Fruit fly (Drosophila melanogaster) whole organism, embryonic: Measurements from ENCODE around the gene Wsck.

Source experiments
- Ada2b ChIP-seq: fragments of 200-800 bp; sonication (Bioruptor generic); IDR thresholded peaks from 2 replicates; pipeline ENCODE4 v1.3.6; 2022; ENCODE audit warnings: missing biosample characterization, missing genetic modification characterization
- Bdp1 ChIP-seq: fragments of 200-800 bp; sonication (Bioruptor generic); optimal IDR thresholded peaks from 3 replicates; lab custom pipeline; 2016; ENCODE audit warnings: missing biosample characterization, missing genetic modification characterization
- CG10274 ChIP-seq: fragments of 200-800 bp; sonication (Bioruptor generic); optimal IDR thresholded peaks from 3 replicates; lab custom pipeline; 2017; ENCODE audit warnings: missing biosample characterization, mild to moderate bottlenecking, missing genetic modification characterization
- CG10366 ChIP-seq: fragments of 200-800 bp; sonication (Bioruptor generic); IDR thresholded peaks from 2 replicates; pipeline ENCODE4 v1.3.6; 2022; ENCODE audit warnings: missing biosample characterization, missing genetic modification characterization
- CG12744 ChIP-seq: fragments of 200-800 bp; sonication (Bioruptor generic); optimal IDR thresholded peaks from 2 replicates; lab custom pipeline; 2016; ENCODE audit warnings: missing biosample characterization, missing genetic modification characterization
- CG14441 ChIP-seq: fragments of 200-800 bp; sonication (Bioruptor generic); IDR thresholded peaks from 2 replicates; pipeline ENCODE4 v1.3.6; 2022; ENCODE audit warnings: missing biosample characterization, missing genetic modification characterization
- CG14710 ChIP-seq: fragments of 200-800 bp; sonication (Bioruptor generic); optimal IDR thresholded peaks from 3 replicates; lab custom pipeline; 2019; ENCODE audit warnings: missing biosample characterization, mild to moderate bottlenecking, missing genetic modification characterization, moderate library complexity
- CG15269 ChIP-seq: fragments of 200-800 bp; sonication (Bioruptor generic); optimal IDR thresholded peaks from 2 replicates; lab custom pipeline; 2018; ENCODE audit warnings: missing biosample characterization, mild to moderate bottlenecking, missing genetic modification characterization, moderate library complexity
- CG17359 ChIP-seq: fragments of 200-800 bp; sonication (Bioruptor generic); optimal IDR thresholded peaks from 3 replicates; lab custom pipeline; 2018; ENCODE audit warnings: missing biosample characterization, mild to moderate bottlenecking, missing genetic modification characterization, moderate library complexity
- CG3847 ChIP-seq: fragments of 200-800 bp; sonication (Bioruptor generic); IDR thresholded peaks from 2 replicates; pipeline ENCODE4 v1.3.6; 2022; ENCODE audit warnings: missing biosample characterization, missing genetic modification characterization
- CG4404 ChIP-seq: fragments of 200-800 bp; sonication (Bioruptor generic); IDR thresholded peaks from 2 replicates; pipeline ENCODE4 v1.3.6; 2022; ENCODE audit warnings: missing biosample characterization, missing genetic modification characterization
- CG6689 ChIP-seq: fragments of 200-800 bp; sonication (Bioruptor generic); IDR thresholded peaks from 2 replicates; pipeline ENCODE4 v1.3.6; 2022; ENCODE audit warnings: missing biosample characterization, missing genetic modification characterization
- CG6765 ChIP-seq: fragments of 200-800 bp; sonication (Bioruptor generic); optimal IDR thresholded peaks from 3 replicates; lab custom pipeline; 2017; ENCODE audit warnings: missing biosample characterization, mild to moderate bottlenecking, missing genetic modification characterization
- CG7987 ChIP-seq: fragments of 200-800 bp; sonication (Bioruptor generic); optimal IDR thresholded peaks from 2 replicates; lab custom pipeline; 2018; ENCODE audit warnings: missing biosample characterization, mild to moderate bottlenecking, missing genetic modification characterization, moderate library complexity
- CG8089 ChIP-seq: fragments of 200-800 bp; sonication (Bioruptor generic); optimal IDR thresholded peaks from 3 replicates; lab custom pipeline; 2016; ENCODE audit warnings: missing biosample characterization, missing genetic modification characterization
- CG9215 ChIP-seq: fragments of 200-800 bp; sonication (Bioruptor generic); IDR thresholded peaks from 2 replicates; pipeline ENCODE4 v1.3.6; 2022; ENCODE audit warnings: missing biosample characterization, missing genetic modification characterization
- CG9609 ChIP-seq: fragments of 200-800 bp; sonication (Bioruptor generic); optimal IDR thresholded peaks from 3 replicates; lab custom pipeline; 2016; ENCODE audit warnings: missing biosample characterization, missing genetic modification characterization
- CHES-1-like ChIP-seq: fragments of 200-800 bp; sonication (Bioruptor generic); optimal IDR thresholded peaks from 2 replicates; lab custom pipeline; 2016; ENCODE audit warnings: missing biosample characterization, missing genetic modification characterization
- D19A ChIP-seq: fragments of 200-800 bp; optimal IDR thresholded peaks from 3 replicates; lab custom pipeline; 2019; ENCODE audit warnings: missing biosample characterization, mild to moderate bottlenecking, missing genetic modification characterization, moderate library complexity
- Dfd ChIP-seq, 2 experiments: fragments of >200 bp; optimal IDR thresholded peaks; 2 replicates each; lab custom pipeline; 2017; ENCODE audit warnings: missing biosample characterization in 2 of 2, missing genetic modification characterization in 2 of 2
- Doc2 ChIP-seq: fragments of 200-800 bp; sonication (Bioruptor generic); IDR thresholded peaks from 2 replicates; pipeline ENCODE4 v1.3.6; 2022; ENCODE audit warnings: missing biosample characterization, missing genetic modification characterization
- Drgx ChIP-seq: fragments of 200-800 bp; sonication (Bioruptor generic); IDR thresholded peaks from 2 replicates; pipeline ENCODE4 v1.3.6; 2022; ENCODE audit warnings: missing biosample characterization, missing genetic modification characterization
- E2f1 ChIP-seq: fragments of 200-800 bp; sonication (Bioruptor generic); IDR thresholded peaks from 2 replicates; pipeline ENCODE4 v1.3.6; 2022; ENCODE audit warnings: missing biosample characterization, missing genetic modification characterization
- NfI ChIP-seq: fragments of 200-800 bp; sonication (Bioruptor generic); optimal IDR thresholded peaks from 3 replicates; lab custom pipeline; 2018; ENCODE audit warnings: missing biosample characterization, mild to moderate bottlenecking, missing genetic modification characterization, moderate library complexity
- Ptx1 ChIP-seq: fragments of 200-800 bp; sonication (Bioruptor generic); IDR thresholded peaks from 2 replicates; pipeline ENCODE4 v1.3.6; 2022; ENCODE audit warnings: missing biosample characterization, missing genetic modification characterization
- Xrp1 ChIP-seq: fragments of 200-800 bp; sonication (Bioruptor generic); IDR thresholded peaks from 2 replicates; pipeline ENCODE4 v1.3.6; 2022; ENCODE audit warnings: missing biosample characterization, missing genetic modification characterization
- ac ChIP-seq: fragments of 200-800 bp; sonication (Bioruptor generic); optimal IDR thresholded peaks from 3 replicates; lab custom pipeline; 2017; ENCODE audit warnings: missing biosample characterization, mild to moderate bottlenecking, missing genetic modification characterization
- bcd ChIP-seq: fragments of 200-800 bp; sonication (Bioruptor generic); optimal IDR thresholded peaks from 2 replicates; lab custom pipeline; 2017; ENCODE audit warnings: missing biosample characterization, mild to moderate bottlenecking, missing genetic modification characterization
- chif ChIP-seq, 2 experiments: fragments of 200-800 bp; sonication (Bioruptor generic); optimal IDR thresholded peaks; 3 replicates each; lab custom pipeline; 2016; ENCODE audit warnings: missing biosample characterization in 2 of 2, missing genetic modification characterization in 2 of 2
- danr ChIP-seq: fragments of 200-800 bp; sonication (Bioruptor generic); IDR thresholded peaks from 2 replicates; pipeline ENCODE4 v1.3.6; 2022; ENCODE audit warnings: missing biosample characterization, missing genetic modification characterization
- dpn ChIP-seq, 2 experiments: fragments of 200-800 bp; sonication (Bioruptor generic); optimal IDR thresholded peaks; 3 replicates each; lab custom pipeline; 2016; ENCODE audit warnings: missing biosample characterization in 2 of 2, missing genetic modification characterization in 2 of 2
- emc ChIP-seq: fragments of 200-800 bp; sonication (Bioruptor generic); optimal IDR thresholded peaks from 2 replicates; lab custom pipeline; 2016; ENCODE audit warnings: missing biosample characterization, missing genetic modification characterization
- fd3F ChIP-seq: fragments of 200-800 bp; sonication (Bioruptor generic); optimal IDR thresholded peaks from 2 replicates; lab custom pipeline; 2018; ENCODE audit warnings: missing biosample characterization, mild to moderate bottlenecking, missing genetic modification characterization, moderate library complexity
- fd96Cb ChIP-seq: fragments of 200-800 bp; sonication (Bioruptor generic); optimal IDR thresholded peaks from 2 replicates; lab custom pipeline; 2018; ENCODE audit warnings: missing biosample characterization, mild to moderate bottlenecking, missing genetic modification characterization, moderate library complexity
- gsb ChIP-seq: fragments of 200-800 bp; sonication (Bioruptor generic); IDR thresholded peaks from 2 replicates; pipeline ENCODE4 v1.3.6; 2022; ENCODE audit warnings: missing biosample characterization, missing genetic modification characterization
- ind ChIP-seq: fragments of 200-800 bp; sonication (Bioruptor generic); optimal IDR thresholded peaks from 3 replicates; lab custom pipeline; 2016; ENCODE audit warnings: missing biosample characterization, missing genetic modification characterization
- maf-S ChIP-seq: fragments of 200-800 bp; sonication (Bioruptor generic); optimal IDR thresholded peaks from 2 replicates; lab custom pipeline; 2016; ENCODE audit warnings: missing biosample characterization, missing genetic modification characterization
- pfk ChIP-seq: fragments of 200-800 bp; sonication (Bioruptor generic); optimal IDR thresholded peaks from 2 replicates; lab custom pipeline; 2018; ENCODE audit warnings: missing biosample characterization, mild to moderate bottlenecking, missing genetic modification characterization, moderate library complexity
- pho ChIP-seq: fragments of 200-800 bp; sonication (Bioruptor generic); optimal IDR thresholded peaks from 2 replicates; lab custom pipeline; 2016; ENCODE audit warnings: missing biosample characterization, missing genetic modification characterization
- phol ChIP-seq: fragments of 200-800 bp; sonication (Bioruptor generic); optimal IDR thresholded peaks from 3 replicates; lab custom pipeline; 2018; ENCODE audit warnings: missing biosample characterization, mild to moderate bottlenecking, missing genetic modification characterization, moderate library complexity
- sens ChIP-seq: fragments of 200-800 bp; sonication (Bioruptor generic); peaks from one replicate; lab custom pipeline; 2016; ENCODE audit warnings: missing biosample characterization, missing genetic modification characterization
- seq ChIP-seq: fragments of 200-800 bp; sonication (Bioruptor generic); IDR thresholded peaks from 2 replicates; pipeline ENCODE4 v1.3.6; 2022; ENCODE audit warnings: missing biosample characterization, missing genetic modification characterization
- so ChIP-seq: fragments of 200-800 bp; sonication (Bioruptor generic); IDR thresholded peaks from 3 replicates; pipeline ENCODE4 v1.3.6; 2022; ENCODE audit warnings: missing biosample characterization, missing genetic modification characterization
- stc ChIP-seq: fragments of 200-800 bp; sonication (Bioruptor generic); IDR thresholded peaks from 2 replicates; pipeline ENCODE4 v1.3.6; 2022; ENCODE audit warnings: missing biosample characterization, missing genetic modification characterization
- tin ChIP-seq: fragments of 200-800 bp; sonication (Bioruptor generic); optimal IDR thresholded peaks from 3 replicates; lab custom pipeline; 2016; ENCODE audit warnings: missing biosample characterization, missing genetic modification characterization
- tio ChIP-seq: fragments of 200-800 bp; sonication (Bioruptor generic); optimal IDR thresholded peaks from 2 replicates; lab custom pipeline; 2017; ENCODE audit warnings: missing biosample characterization, missing genetic modification characterization, inconsistent platforms
- twi ChIP-seq: fragments of 200-800 bp; optimal IDR thresholded peaks from 2 replicates; lab custom pipeline; 2019; ENCODE audit warnings: missing biosample characterization, mild to moderate bottlenecking, missing genetic modification characterization, moderate library complexity
- zfh2 ChIP-seq: fragments of 200-800 bp; sonication (Bioruptor generic); optimal IDR thresholded peaks from 2 replicates; lab custom pipeline; 2016; ENCODE audit warnings: missing biosample characterization, missing genetic modification characterization

Wsck gene

dm6 chr3R:24626003-24626486 lies 3.8 kb downstream of the Wsck start (continued):
- TF ChIP-seq CG17359 (tag; lab: Kevin White, UChicago) (peak; percentile 50), Dfd (GFP tag; optimal IDR thresholded peaks at IDR 0.05; lab: Kevin White, UChicago) (no peak), tio (GFP tag; lab: Kevin White, UChicago) (no peak), D19A (peak; percentile 95), Ptx1 (GFP tag; lab: Robert Waterston, UW) (peak; percentile 70), sens (GFP tag; lab: Kevin White, UChicago) (peak; percentile 82), CG3847 (GFP tag; lab: Robert Waterston, UW) (peak; percentile 26; the same call in 1 of the 2 replicates), CG14441 (peak; percentile 59), CG6765 (GFP tag; lab: Kevin White, UChicago) (peak; percentile 32), Doc2 (GFP tag; lab: Robert Waterston, UW) (no peak), dpn (GFP tag; optimal IDR thresholded peaks at IDR 0.05; lab: Kevin White, UChicago) (peak in 1 of 2 experiments; percentile 39), CG9215 (GFP tag; lab: Robert Waterston, UW) (no peak), CG10366 (GFP tag; lab: Robert Waterston, UW) (peak; percentile 22; the same call in 1 of the 2 replicates), danr (GFP tag; lab: Robert Waterston, UW) (no peak), maf-S (peak; percentile 53), bcd (GFP tag; lab: Kevin White, UChicago) (peak; percentile 18), CG4404 (no peak), twi (tag; lab: Kevin White, UChicago) (no peak), Xrp1 (GFP tag; lab: Robert Waterston, UW) (peak; percentile 43; the same call in 1 of the 2 replicates), fd96Cb (tag; lab: Kevin White, UChicago) (peak; percentile 26), CG7987 (GFP tag; lab: Kevin White, UChicago) (peak; percentile 12), ac (GFP tag; lab: Kevin White, UChicago) (no peak), CG10274 (peak; percentile 88), pfk (GFP tag; lab: Kevin White, UChicago) (no peak), stc (peak; percentile 39; the same call in 1 of the 2 replicates), Ada2b (GFP tag; lab: Robert Waterston, UW) (peak; percentile 38; the same call in 1 of the 2 replicates), tin (peak; percentile 15), fd3F (GFP tag; lab: Kevin White, UChicago) (peak; percentile 37), gsb (0 out of 2 replicates have a peak, but pooled peaks have one; percentile 49), E2f1 (GFP tag; lab: Robert Waterston, UW) (peak; percentile 34; the same call in 1 of the 2 replicates), Bdp1 (GFP tag; lab: Kevin White, UChicago) (peak; percentile 3), emc (no peak), Drgx (peak; percentile 43; the same call in 1 of the 2 replicates), chif (GFP tag; optimal IDR thresholded peaks at IDR 0.05; lab: Kevin White, UChicago) (peak in 1 of 2 experiments; percentile 12), CG14710 (tag; lab: Kevin White, UChicago) (no peak), phol (tag; lab: Kevin White, UChicago) (peak; percentile 29), CG12744 (GFP tag; lab: Kevin White, UChicago) (peak; percentile 3), CG8089 (GFP tag; lab: Kevin White, UChicago) (peak; percentile 14), zfh2 (GFP tag; lab: Kevin White, UChicago) (peak; percentile 46), seq (GFP tag; lab: Robert Waterston, UW) (peak; percentile 52; the same call in 1 of the 2 replicates), so (0 out of 3 replicates have a peak, but pooled peaks have one; percentile 17), NfI (GFP tag; lab: Kevin White, UChicago) (peak; percentile 32), ind (GFP tag; lab: Kevin White, UChicago) (peak; percentile 40), CG6689 (GFP tag; lab: Robert Waterston, UW) (peak; percentile 30; the same call in 1 of the 2 replicates), CG15269 (tag; lab: Kevin White, UChicago) (peak; percentile 68), pho (peak; percentile 18), CHES-1-like (peak; percentile 9), CG9609 (GFP tag; lab: Kevin White, UChicago) (no peak)
